Worm (Caenorhabditis elegans) whole organism, L2 larva: ENCODE data around the gene htp-1.

Source experiments
- C34F6.9 ChIP-seq: fragments of 150-350 bp; optimal IDR thresholded peaks from 2 replicates; lab custom pipeline; 2014; ENCODE audit warnings: missing biosample characterization, missing genetic modification characterization
- F13H6.1 ChIP-seq: sonication (generic microtip); optimal IDR thresholded peaks from 2 replicates; lab custom pipeline; 2016; ENCODE audit warnings: missing genetic modification characterization, missing compliant biosample characterization
- aly-2 ChIP-seq: fragments of 150-350 bp; optimal IDR thresholded peaks from 2 replicates; lab custom pipeline; 2014; ENCODE audit warnings: missing biosample characterization, missing genetic modification characterization
- ama-1 ChIP-seq: fragments of 150-350 bp; optimal IDR thresholded peaks from 2 replicates; lab custom pipeline; 2018; ENCODE audit warnings: inconsistent platforms
- crh-2 ChIP-seq: sonication (generic microtip); optimal IDR thresholded peaks from 2 replicates; lab custom pipeline; 2017; ENCODE audit warnings: missing biosample characterization, missing genetic modification characterization
- dmd-4 ChIP-seq: sonication (generic microtip); optimal IDR thresholded peaks from 2 replicates; lab custom pipeline; 2017; ENCODE audit warnings: missing biosample characterization, missing genetic modification characterization
- egl-27 ChIP-seq: sonication (generic microtip); optimal IDR thresholded peaks from 3 replicates; lab custom pipeline; 2017; ENCODE audit warnings: missing biosample characterization, missing genetic modification reagents, missing genetic modification characterization
- elt-1 ChIP-seq: fragments of 150-350 bp; optimal IDR thresholded peaks from 2 replicates; lab custom pipeline; 2014; ENCODE audit warnings: missing biosample characterization, missing genetic modification characterization
- elt-3 ChIP-seq: sonication (generic microtip); optimal IDR thresholded peaks from 2 replicates; lab custom pipeline; 2017; ENCODE audit warnings: missing biosample characterization, missing genetic modification characterization
- fos-1 ChIP-seq: fragments of 150-350 bp; optimal IDR thresholded peaks from 2 replicates; lab custom pipeline; 2014; ENCODE audit warnings: missing biosample characterization, missing genetic modification characterization
- lin-39 ChIP-seq: fragments of 150-350 bp; optimal IDR thresholded peaks from 2 replicates; lab custom pipeline; 2014; ENCODE audit warnings: missing biosample characterization, missing genetic modification reagents, missing genetic modification characterization
- lsy-2 ChIP-seq, 2 experiments: fragments of 150-350 bp in 1 of 2; sonication (generic microtip) in 1 of 2; optimal IDR thresholded peaks; 2 replicates each; lab custom pipeline; 2014 to 2017; ENCODE audit warnings: missing biosample characterization in 2 of 2, missing genetic modification characterization in 2 of 2
- mab-5 ChIP-seq: fragments of 150-350 bp; optimal IDR thresholded peaks from 2 replicates; lab custom pipeline; 2014; ENCODE audit warnings: missing biosample characterization, missing genetic modification characterization
- mbf-1 ChIP-seq: sonication (generic microtip); optimal IDR thresholded peaks from 2 replicates; lab custom pipeline; 2017; ENCODE audit warnings: missing biosample characterization, missing genetic modification characterization
- nhr-11 ChIP-seq: fragments of 150-350 bp; optimal IDR thresholded peaks from 2 replicates; lab custom pipeline; 2014; ENCODE audit warnings: missing biosample characterization, missing genetic modification characterization
- nhr-12 ChIP-seq: fragments of 150-350 bp; optimal IDR thresholded peaks from 2 replicates; lab custom pipeline; 2014; ENCODE audit warnings: missing biosample characterization, missing genetic modification characterization
- nhr-129 ChIP-seq: fragments of 150-350 bp; optimal IDR thresholded peaks from 2 replicates; lab custom pipeline; 2014; ENCODE audit warnings: missing biosample characterization, missing genetic modification characterization
- nhr-21 ChIP-seq: fragments of 150-350 bp; optimal IDR thresholded peaks from 2 replicates; lab custom pipeline; 2014; ENCODE audit warnings: missing biosample characterization, missing genetic modification characterization
- nhr-23 ChIP-seq: fragments of 150-350 bp; optimal IDR thresholded peaks from 2 replicates; lab custom pipeline; 2014; ENCODE audit warnings: missing biosample characterization, missing genetic modification reagents, missing genetic modification characterization
- nhr-237 ChIP-seq: fragments of 150-350 bp; optimal IDR thresholded peaks from 2 replicates; lab custom pipeline; 2014; ENCODE audit warnings: missing biosample characterization, missing genetic modification characterization
- nhr-6 ChIP-seq: fragments of 150-350 bp; optimal IDR thresholded peaks from 2 replicates; lab custom pipeline; 2014; ENCODE audit warnings: missing biosample characterization, missing genetic modification characterization
- nhr-77 ChIP-seq: fragments of 150-350 bp; optimal IDR thresholded peaks from 2 replicates; lab custom pipeline; 2014; ENCODE audit warnings: missing biosample characterization, missing genetic modification characterization
- sem-4 ChIP-seq: fragments of 150-350 bp; optimal IDR thresholded peaks from 2 replicates; lab custom pipeline; 2014; ENCODE audit warnings: missing biosample characterization, missing genetic modification reagents, missing genetic modification characterization
- skn-1 ChIP-seq: sonication (generic microtip); optimal IDR thresholded peaks from 2 replicates; lab custom pipeline; 2017; ENCODE audit warnings: missing biosample characterization, missing genetic modification characterization
- sma-9 ChIP-seq, 2 experiments: fragments of 150-350 bp in 1 of 2; sonication (generic microtip) in 1 of 2; optimal IDR thresholded peaks; 2 replicates each; lab custom pipeline; 2014 to 2016; ENCODE audit warnings: missing genetic modification characterization in 2 of 2, mild to moderate bottlenecking in 1 of 2, missing biosample characterization in 1 of 2, missing compliant biosample characterization in 1 of 2, missing genetic modification reagents in 1 of 2, moderate library complexity in 1 of 2
- snpc-4 ChIP-seq: fragments of 150-350 bp; optimal IDR thresholded peaks from 2 replicates; lab custom pipeline; 2014; ENCODE audit warnings: missing biosample characterization, missing genetic modification characterization
- unc-39 ChIP-seq: fragments of 150-350 bp; optimal IDR thresholded peaks from 2 replicates; lab custom pipeline; 2014; ENCODE audit warnings: missing biosample characterization, missing genetic modification characterization
- unc-55 ChIP-seq: fragments of 150-350 bp; sonication (generic microtip); optimal IDR thresholded peaks from 3 replicates; lab custom pipeline; 2014; ENCODE audit warnings: missing biosample characterization, missing genetic modification reagents, missing genetic modification characterization
- unc-62 ChIP-seq: fragments of 150-350 bp; optimal IDR thresholded peaks from 2 replicates; lab custom pipeline; 2014; ENCODE audit warnings: missing biosample characterization, missing genetic modification reagents, missing genetic modification characterization
- zag-1 ChIP-seq: fragments of 150-350 bp; optimal IDR thresholded peaks from 2 replicates; lab custom pipeline; 2014; ENCODE audit warnings: missing biosample characterization, missing genetic modification characterization
- ztf-1 ChIP-seq: fragments of 200-800 bp; sonication (Bioruptor generic); conservative IDR thresholded peaks from 2 replicates; pipeline ENCODE4 v1.3.6; 2022; ENCODE audit warnings: missing genetic modification characterization, missing compliant biosample characterization
- ztf-11 ChIP-seq: sonication (generic microtip); optimal IDR thresholded peaks from 2 replicates; lab custom pipeline; 2017; ENCODE audit warnings: missing biosample characterization, missing genetic modification characterization
- ztf-4 ChIP-seq: fragments of 150-350 bp; optimal IDR thresholded peaks from 2 replicates; lab custom pipeline; 2014; ENCODE audit warnings: missing biosample characterization, missing genetic modification characterization

The htp-1 gene

DNA sequence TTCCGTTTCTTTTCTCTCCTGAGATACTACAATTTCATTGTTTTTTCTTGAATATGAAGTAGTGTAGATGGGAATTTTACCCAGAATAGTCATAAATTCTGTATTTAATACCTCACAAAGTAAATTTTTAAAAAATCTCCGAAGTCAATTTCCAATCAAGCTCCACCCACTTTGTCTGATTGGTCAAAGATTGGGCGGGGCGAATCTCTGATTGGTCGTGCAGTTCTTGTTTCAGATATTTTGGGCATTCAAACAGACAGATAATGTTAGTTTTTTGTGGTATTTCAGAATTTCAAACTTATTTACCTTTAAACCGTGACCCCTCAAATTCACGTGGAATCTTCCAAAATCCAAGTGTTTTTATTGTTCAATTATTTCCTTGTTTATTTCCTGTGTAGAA lies 30.8 kb downstream of the htp-1 start, which contains the start of gene F41H10.5:
F41H10.5 (plus strand) TSS at position 375 of the 400 bp plus-strand sequence.
- no peak for TF ChIP-seq elt-3
- TF ChIP-seq skn-1 (tag; lab: Kevin White, UChicago), result no peak
- TF ChIP-seq F13H6.1 (tag; lab: Kevin White, UChicago), result no peak
- TF ChIP-seq lsy-2 (tag; optimal IDR thresholded peaks at IDR 0.05; lab: Kevin White, UChicago), result no peak
- TF ChIP-seq elt-1 (tag; lab: Kevin White, UChicago), result no peak
- TF ChIP-seq ztf-1, result no peak
- no peak for TF ChIP-seq mab-5 (tag; lab: Kevin White, UChicago)
- no peak for TF ChIP-seq mbf-1
- no peak for TF ChIP-seq nhr-21
- TF ChIP-seq lin-39 (tag; lab: Kevin White, UChicago), result no peak
- TF ChIP-seq unc-62 (GFP tag; lab: Kevin White, UChicago), result no peak
- TF ChIP-seq nhr-11, result no peak

DNA sequence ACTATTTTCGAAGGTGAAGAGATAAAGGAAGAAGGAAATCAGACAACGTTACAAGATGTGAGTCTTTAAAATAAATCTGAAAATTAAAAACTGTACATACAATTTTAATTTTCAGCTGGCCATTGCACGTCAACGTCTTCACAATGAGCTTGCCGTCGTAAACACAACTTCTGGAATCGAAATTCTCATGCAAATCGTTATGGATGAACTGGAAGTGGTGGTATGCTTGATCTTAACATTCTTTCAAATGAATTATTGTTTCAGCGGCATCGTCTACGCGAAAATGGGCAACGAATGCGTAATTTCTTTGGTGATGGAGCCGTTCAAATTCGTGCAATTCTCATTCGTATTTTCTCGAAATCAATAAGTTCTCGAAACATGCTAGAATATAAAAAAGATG lies 36.8 kb downstream of the htp-1 start:
- TF ChIP-seq unc-39 (tag; lab: Kevin White, UChicago) (no peak), egl-27 (tag; lab: Kevin White, UChicago) (no peak), unc-55 (GFP tag; lab: Kevin White, UChicago) (no peak), aly-2 (tag; lab: Kevin White, UChicago) (no peak), mab-5 (tag; lab: Kevin White, UChicago) (no peak), nhr-129 (tag; lab: Kevin White, UChicago) (no peak), ztf-1 (no peak)

DNA sequence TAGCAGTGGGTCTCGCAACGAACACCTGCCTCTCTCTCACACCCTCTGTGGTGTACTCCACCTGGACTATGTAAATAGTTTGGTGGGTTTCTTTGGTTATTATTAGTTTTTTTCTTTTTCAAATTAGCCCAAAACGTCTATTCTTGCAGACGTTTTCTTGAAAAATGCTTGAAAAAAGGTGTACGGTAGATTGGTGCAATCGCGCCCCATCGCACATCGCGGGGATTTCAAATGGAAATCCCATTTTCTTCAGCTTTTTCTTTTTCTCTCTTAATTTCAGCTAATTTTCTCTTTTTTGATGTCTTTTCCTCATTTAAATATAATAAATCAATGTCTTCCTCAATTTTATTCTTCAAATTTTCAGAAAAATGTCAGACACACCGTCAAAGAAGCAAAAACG lies 37.2 kb downstream of the htp-1 start, which contains the start of gene Y4C6B.1:
Y4C6B.1 (plus strand) TSS at position 365 of the 400 bp plus-strand sequence.
- TF ChIP-seq nhr-237 (tag; lab: Kevin White, UChicago), result no peak
- TF ChIP-seq unc-55 (GFP tag; lab: Kevin White, UChicago), result peak; percentile 16
- TF ChIP-seq ama-1 (lab: Kevin White, UChicago), result no peak
- no peak for TF ChIP-seq fos-1 (tag; lab: Kevin White, UChicago)
- no peak for TF ChIP-seq nhr-6 (tag; lab: Kevin White, UChicago)
- no peak for TF ChIP-seq ztf-1
- TF ChIP-seq sem-4 (tag; lab: Kevin White, UChicago), result no peak
- peak in 1 of 2 experiments; percentile 87 for TF ChIP-seq lsy-2 (tag; optimal IDR thresholded peaks at IDR 0.05; lab: Kevin White, UChicago)
- TF ChIP-seq C34F6.9, result no peak

DNA sequence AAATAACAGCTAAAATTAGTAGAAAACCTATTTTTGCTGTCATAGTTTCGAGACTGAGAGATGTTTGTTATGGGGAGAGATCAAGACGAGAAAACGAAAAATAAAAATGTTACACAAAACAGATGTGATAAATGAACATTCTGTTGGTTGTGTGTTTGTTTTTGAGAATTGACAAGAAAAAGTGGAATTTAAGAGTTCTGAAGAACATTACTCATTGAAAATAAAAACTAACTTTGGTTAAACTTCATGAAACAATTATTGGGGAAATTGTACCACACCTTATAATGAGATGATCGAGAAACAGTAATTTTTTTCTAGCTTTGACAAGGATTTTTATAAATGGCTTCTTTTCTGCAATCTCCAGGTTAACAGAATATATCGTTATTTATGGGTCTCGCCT lies 38.0 kb downstream of the htp-1 start, which contains the start of gene Y4C6B.7:
Y4C6B.7 (minus strand) TSS at position 101 of the 400 bp plus-strand sequence.
- no peak for TF ChIP-seq F13H6.1 (tag; lab: Kevin White, UChicago)
- no peak for TF ChIP-seq ztf-4 (tag; lab: Kevin White, UChicago)
- TF ChIP-seq sem-4 (tag; lab: Kevin White, UChicago), result no peak
- no peak for TF ChIP-seq zag-1 (tag; lab: Kevin White, UChicago)
- TF ChIP-seq crh-2, result no peak
- TF ChIP-seq nhr-12 (tag; lab: Kevin White, UChicago), result no peak
- TF ChIP-seq ztf-11 (tag; lab: Kevin White, UChicago), result no peak
- no peak for TF ChIP-seq mab-5 (tag; lab: Kevin White, UChicago)
- no peak for TF ChIP-seq dmd-4 (tag; lab: Kevin White, UChicago)
- TF ChIP-seq nhr-21, result no peak
- TF ChIP-seq nhr-23 (tag; lab: Kevin White, UChicago), result no peak
- no peak for TF ChIP-seq nhr-129 (tag; lab: Kevin White, UChicago)
- no peak for TF ChIP-seq nhr-6 (tag; lab: Kevin White, UChicago)
- TF ChIP-seq elt-3, result no peak
- no peak for TF ChIP-seq snpc-4 (tag; lab: Kevin White, UChicago)
- no peak for TF ChIP-seq ama-1 (lab: Kevin White, UChicago)
- TF ChIP-seq nhr-77 (tag; lab: Kevin White, UChicago), result no peak
- no peak for TF ChIP-seq sma-9 (GFP tag; optimal IDR thresholded peaks at IDR 0.05; lab: Kevin White, UChicago)
- TF ChIP-seq sma-9 (tag; optimal IDR thresholded peaks at IDR 0.05; lab: Kevin White, UChicago), result no peak
- no peak for TF ChIP-seq lsy-2 (tag; optimal IDR thresholded peaks at IDR 0.05; lab: Kevin White, UChicago)
- no peak for TF ChIP-seq fos-1 (tag; lab: Kevin White, UChicago)
- TF ChIP-seq, all 48 proteins: peak for 0

DNA sequence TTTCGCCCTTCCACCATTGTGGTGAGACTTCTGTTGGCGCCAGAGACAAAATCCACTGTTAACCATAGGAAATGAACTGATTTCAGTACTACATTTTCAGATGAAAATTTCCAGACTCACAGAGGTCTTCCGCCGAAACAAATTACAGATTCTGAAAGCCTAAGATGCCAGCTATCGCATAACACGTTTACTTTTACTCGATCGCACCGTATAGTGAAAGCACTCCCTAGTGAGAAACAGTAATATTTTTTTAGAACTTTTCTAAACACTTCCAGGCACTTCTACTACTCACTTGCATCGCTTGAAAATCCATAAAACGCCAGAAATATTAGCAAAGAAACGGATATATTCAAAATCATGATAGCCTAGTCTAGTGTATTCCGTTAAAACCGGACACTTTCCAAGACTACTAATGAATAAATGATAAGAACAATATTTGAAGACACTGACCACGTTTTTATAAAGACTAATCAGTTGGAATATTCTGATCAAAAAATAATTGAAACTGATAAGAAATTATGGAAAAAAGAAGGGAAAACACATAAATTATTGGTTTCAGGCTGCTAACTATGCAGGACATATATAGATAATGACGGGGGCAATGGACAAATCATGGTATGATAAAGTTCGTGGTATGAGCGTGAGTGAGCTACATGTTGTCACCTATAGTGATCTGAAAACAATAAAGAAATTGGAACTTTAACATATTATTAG lies 40.7 kb downstream of the htp-1 start, which contains the start of gene gba-4:
gba-4 (minus strand) TSS at position 418 of the 714 bp plus-strand sequence.
- TF ChIP-seq fos-1 (tag; lab: Kevin White, UChicago), result peak; percentile 68
